Worm (Caenorhabditis elegans): Measurements from ENCODE around the gene F31B12.3.

DNA sequence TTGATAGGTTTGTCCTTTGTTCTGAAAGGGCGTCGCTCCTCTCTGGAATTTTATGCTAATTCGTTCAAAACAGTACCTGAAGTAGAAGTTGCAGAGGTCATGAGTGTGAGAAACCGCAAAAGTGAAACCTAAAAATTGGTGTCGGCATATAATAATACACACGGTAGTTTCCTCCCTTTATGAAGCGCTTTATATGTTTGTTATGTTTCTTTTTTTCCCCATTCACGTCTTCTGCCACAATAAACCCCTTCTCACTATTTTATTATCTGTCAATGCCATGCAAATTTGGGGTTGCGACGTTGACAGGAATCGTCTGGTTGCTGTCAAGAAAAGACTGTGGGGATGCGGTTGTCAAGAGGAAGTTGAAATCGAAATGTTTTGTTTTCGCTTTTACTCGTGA lies 28.0 kb downstream of the F31B12.3 start, which contains the start of gene vap-2:
- TF ChIP-seq nhr-11 (tag; optimal IDR thresholded peaks at IDR 0.05) = no peak
- no peak for TF ChIP-seq nhr-10 (tag; optimal IDR thresholded peaks at IDR 0.05)
- no peak for TF ChIP-seq sma-3 (GFP tag; optimal IDR thresholded peaks at IDR 0.05)
- no peak for TF ChIP-seq unc-62 (GFP tag; optimal IDR thresholded peaks at IDR 0.05)
- TF ChIP-seq snpc-4 (tag; optimal IDR thresholded peaks at IDR 0.05) = no peak
- no peak for TF ChIP-seq nhr-12 (tag; optimal IDR thresholded peaks at IDR 0.05)
- TF ChIP-seq fos-1 (tag; optimal IDR thresholded peaks at IDR 0.05) = no peak
- no peak for TF ChIP-seq lin-39 (tag; optimal IDR thresholded peaks at IDR 0.05)
- no peak for TF ChIP-seq mdl-1 (tag; optimal IDR thresholded peaks at IDR 0.05)
- no peak for TF ChIP-seq nhr-77 (tag; optimal IDR thresholded peaks at IDR 0.05)
- TF ChIP-seq R02D3.7 (tag; optimal IDR thresholded peaks at IDR 0.05) = no peak
